Fruit fly (Drosophila melanogaster): ENCODE results near the gene Rab1.

The Rab1 gene

dm6 chr3R:21268873-21269272 is at the start of gene Rab1 (continued):
- TF ChIP-seq CG9727 (GFP tag; optimal IDR thresholded peaks at IDR 0.05): no peak
- no peak for TF ChIP-seq bigmax (GFP tag; optimal IDR thresholded peaks at IDR 0.05)
- peak; percentile 29 to 33 for TF ChIP-seq dpn (GFP tag; optimal IDR thresholded peaks at IDR 0.05)
- no peak for TF ChIP-seq gsb (GFP tag; IDR thresholded peaks at IDR 0.05)
- peak; percentile 28; the same call in 1 of the 2 replicates for TF ChIP-seq amos (GFP tag; IDR thresholded peaks at IDR 0.05; ENCODE audit: partially characterized antibody)
- TF ChIP-seq az2 (GFP tag; optimal IDR thresholded peaks at IDR 0.05): no peak
- TF ChIP-seq hb (GFP tag; IDR thresholded peaks at IDR 0.05; ENCODE audit: partially characterized antibody): no peak
- no peak for TF ChIP-seq Optix (GFP tag; IDR thresholded peaks at IDR 0.05)
- no peak for TF ChIP-seq bbx (GFP tag; IDR thresholded peaks at IDR 0.05; ENCODE audit: partially characterized antibody)
- TF ChIP-seq CG8281 (tag; optimal IDR thresholded peaks at IDR 0.05): peak; percentile 25
- peak in 1 of 2 experiments; percentile 45 for TF ChIP-seq Pdp1 (GFP tag; optimal IDR thresholded peaks at IDR 0.05)
- TF ChIP-seq ham (GFP tag; IDR thresholded peaks at IDR 0.05): no peak
- TF ChIP-seq Nf-YB (GFP tag; optimal IDR thresholded peaks at IDR 0.05): no peak
- peak; percentile 97 for TF ChIP-seq sr (GFP tag; IDR thresholded peaks at IDR 0.05)
- no peak for TF ChIP-seq CG8388 (GFP tag; optimal IDR thresholded peaks at IDR 0.05)
- no peak for TF ChIP-seq CG2199 (GFP tag; IDR thresholded peaks at IDR 0.05)
- TF ChIP-seq CG1602 (GFP tag; optimal IDR thresholded peaks at IDR 0.05): no peak
- TF ChIP-seq CG17568 (GFP tag; optimal IDR thresholded peaks at IDR 0.05): peak; percentile 5
- TF ChIP-seq CG32767 (GFP tag; IDR thresholded peaks at IDR 0.05): no peak; the same call in 1 of the 2 replicates
- no peak for TF ChIP-seq toy (GFP tag; IDR thresholded peaks at IDR 0.05)
- no peak for TF ChIP-seq CG12236 (GFP tag; optimal IDR thresholded peaks at IDR 0.05)
- TF ChIP-seq wdn (GFP tag; IDR thresholded peaks at IDR 0.05): no peak
- TF ChIP-seq caup (GFP tag; optimal IDR thresholded peaks at IDR 0.05; ENCODE audit: severe bottlenecking): peak; percentile 70
- no peak for TF ChIP-seq Mrtf (GFP tag; IDR thresholded peaks at IDR 0.05)
- TF ChIP-seq NK7.1 (GFP tag; optimal IDR thresholded peaks at IDR 0.05): no peak
- no peak for TF ChIP-seq sna (GFP tag; IDR thresholded peaks at IDR 0.05; ENCODE audit: partially characterized antibody)
- no peak for TF ChIP-seq Stat92E (GFP tag; optimal IDR thresholded peaks at IDR 0.05)
- TF ChIP-seq CG12744 (GFP tag; optimal IDR thresholded peaks at IDR 0.05): no peak
- peak; percentile 47 for TF ChIP-seq CG12071 (GFP tag; optimal IDR thresholded peaks at IDR 0.05)
- no peak for TF ChIP-seq crc (GFP tag; optimal IDR thresholded peaks at IDR 0.05)
- peak; percentile 97 for TF ChIP-seq MESR4 (GFP tag; optimal IDR thresholded peaks at IDR 0.05)
- TF ChIP-seq wek (GFP tag; optimal IDR thresholded peaks at IDR 0.05): peak; percentile 41
- TF ChIP-seq CG6272 (GFP tag; IDR thresholded peaks at IDR 0.05): no peak
- no peak for TF ChIP-seq CG7745 (tag; optimal IDR thresholded peaks at IDR 0.05)
- no peak for TF ChIP-seq CG9215 (GFP tag; IDR thresholded peaks at IDR 0.05)
- no peak for TF ChIP-seq CG11093 (GFP tag; IDR thresholded peaks at IDR 0.05)
- TF ChIP-seq Nf-YC (tag; optimal IDR thresholded peaks at IDR 0.05): peak; percentile 10
- no peak for TF ChIP-seq p53 (GFP tag; optimal IDR thresholded peaks at IDR 0.05)
- TF ChIP-seq Dip3 (GFP tag; optimal IDR thresholded peaks at IDR 0.05): peak; percentile 1
- TF ChIP-seq CrebB (tag; optimal IDR thresholded peaks at IDR 0.05): no peak
- no peak for TF ChIP-seq Kr (GFP tag; optimal IDR thresholded peaks at IDR 0.05)
- TF ChIP-seq danr (GFP tag; IDR thresholded peaks at IDR 0.05): no peak
- TF ChIP-seq CG34376 (GFP tag; optimal IDR thresholded peaks at IDR 0.05): peak; percentile 54
- TF ChIP-seq fd102C (GFP tag; optimal IDR thresholded peaks at IDR 0.05): no peak
- TF ChIP-seq CG10267 (tag; optimal IDR thresholded peaks at IDR 0.05): peak; percentile 92
- TF ChIP-seq CG7928 (GFP tag; optimal IDR thresholded peaks at IDR 0.05): peak; percentile 94
- TF ChIP-seq CG1529 (GFP tag; optimal IDR thresholded peaks at IDR 0.05): no peak
- no peak for TF ChIP-seq dmrt11E (tag; optimal IDR thresholded peaks at IDR 0.05)
- TF ChIP-seq CkIIα-i1 (GFP tag; IDR thresholded peaks at IDR 0.05): no peak
- TF ChIP-seq Ets65A (GFP tag): peak; percentile 82
- TF ChIP-seq ap (GFP tag; IDR thresholded peaks at IDR 0.05): no peak

Measured in whole organism, embryonic.